Worm (Caenorhabditis elegans): ENCODE data around the gene W06D11.5.

ce11 chrX:12331795-12332194 lies 31.9 kb downstream of the W06D11.5 start, which contains the start of gene srd-46:
- TF ChIP-seq ama-1 (optimal IDR thresholded peaks at IDR 0.05): no peak
- no peak for TF ChIP-seq ama-1 (GFP tag; optimal IDR thresholded peaks at IDR 0.05)
- no peak for TF ChIP-seq ceh-58 (GFP tag; IDR thresholded peaks at IDR 0.05)
- TF ChIP-seq nhr-120 (GFP tag; IDR thresholded peaks at IDR 0.05): no peak
